Worm (Caenorhabditis elegans) whole organism, late embryonic: ENCODE results near the gene try-11.

Source experiments
- C38D4.7 ChIP-seq: fragments of 200-800 bp; sonication (Bioruptor generic); optimal IDR thresholded peaks from 2 replicates; lab custom pipeline; 2018; ENCODE audit warnings: mild to moderate bottlenecking, missing genetic modification characterization, moderate library complexity, missing compliant biosample characterization
- K02D7.2 ChIP-seq: sonication (generic microtip); optimal IDR thresholded peaks from 2 replicates; lab custom pipeline; 2017; ENCODE audit warnings: mild to moderate bottlenecking, missing genetic modification characterization, missing compliant biosample characterization
- T23F11.4 ChIP-seq: fragments of 200-800 bp; sonication (Bioruptor generic); optimal IDR thresholded peaks from 2 replicates; lab custom pipeline; 2018; ENCODE audit warnings: mild to moderate bottlenecking, missing genetic modification characterization, missing compliant biosample characterization
- ceh-19 ChIP-seq: fragments of 200-800 bp; sonication (Bioruptor generic); optimal IDR thresholded peaks from 2 replicates; lab custom pipeline; 2018; ENCODE audit warnings: mild to moderate bottlenecking, missing genetic modification characterization, missing compliant biosample characterization
- ceh-9 ChIP-seq: sonication (generic microtip); optimal IDR thresholded peaks from 2 replicates; lab custom pipeline; 2016; ENCODE audit warnings: mild to moderate bottlenecking, missing genetic modification characterization, inconsistent platforms, missing compliant biosample characterization
- eyg-1 ChIP-seq: sonication (generic microtip); optimal IDR thresholded peaks from 2 replicates; lab custom pipeline; 2016; ENCODE audit warnings: missing genotype, missing genetic modification characterization, missing compliant biosample characterization
- lin-11 ChIP-seq: fragments of 200-800 bp; sonication (Bioruptor generic); optimal IDR thresholded peaks from 2 replicates; lab custom pipeline; 2018; ENCODE audit warnings: mild to moderate bottlenecking, missing genetic modification characterization, missing compliant biosample characterization
- mec-3 ChIP-seq: sonication (generic microtip); optimal IDR thresholded peaks from 2 replicates; lab custom pipeline; 2016; ENCODE audit warnings: borderline replicate concordance, missing genetic modification characterization, missing compliant biosample characterization
- nhr-11 ChIP-seq: fragments of 150-350 bp; optimal IDR thresholded peaks from 2 replicates; lab custom pipeline; 2014; ENCODE audit warnings: missing biosample characterization, missing genetic modification characterization
- odd-2 ChIP-seq: sonication (generic microtip); optimal IDR thresholded peaks from 2 replicates; lab custom pipeline; 2017; ENCODE audit warnings: antibody characterized with exemption, mild to moderate bottlenecking, missing genetic modification characterization, missing compliant biosample characterization
- pha-4 ChIP-seq: fragments of 150-350 bp; optimal IDR thresholded peaks from 2 replicates; lab custom pipeline; 2018; ENCODE audit warnings: missing biosample characterization, missing genetic modification reagents, missing genetic modification characterization
- sox-4 ChIP-seq: sonication (generic microtip); optimal IDR thresholded peaks from 2 replicates; lab custom pipeline; 2017; ENCODE audit warnings: mild to moderate bottlenecking, missing genetic modification characterization, inconsistent platforms, missing compliant biosample characterization
- tbx-2 ChIP-seq: sonication (generic microtip); optimal IDR thresholded peaks from 2 replicates; lab custom pipeline; 2016; ENCODE audit warnings: missing genetic modification characterization, missing compliant biosample characterization

- TF ChIP-seq eyg-1 (tag; lab: Kevin White, UChicago): no peak
- TF ChIP-seq tbx-2 (tag; lab: Kevin White, UChicago): no peak
- TF ChIP-seq K02D7.2: no peak
- TF ChIP-seq odd-2 (tag; lab: Kevin White, UChicago): no peak
- TF ChIP-seq mec-3 (tag; lab: Kevin White, UChicago): no peak
- no peak for TF ChIP-seq pha-4 (tag; lab: Kevin White, UChicago)
- no peak for TF ChIP-seq C38D4.7 (GFP tag; lab: Kevin White, UChicago)
- TF ChIP-seq T23F11.4 (GFP tag; lab: Kevin White, UChicago): no peak
- no peak for TF ChIP-seq lin-11 (tag; lab: Kevin White, UChicago)
- TF ChIP-seq ceh-9 (tag; lab: Kevin White, UChicago): no peak
- TF ChIP-seq ceh-19 (GFP tag; lab: Kevin White, UChicago): no peak
- TF ChIP-seq nhr-11: no peak
- no peak for TF ChIP-seq sox-4 (tag; lab: Kevin White, UChicago)
These were observed 2.7 kb downstream of the try-11 start, which contains the start of gene try-8 for ce11 chrV:7454236-7454635.
